Fruit fly (Drosophila melanogaster): ENCODE data around the gene CG32987.

dm6 chr2L:8891140-8891539, 27.5 kb downstream of the CG32987 start, which contains the start of gene CG42713:
- TF ChIP-seq CG8301 (tag; optimal IDR thresholded peaks at IDR 0.05) (no peak), CG12605 (GFP tag; IDR thresholded peaks at IDR 0.05) (no peak), D1 (tag; optimal IDR thresholded peaks at IDR 0.05) (no peak), CG15710 (tag; optimal IDR thresholded peaks at IDR 0.05) (no peak), CG14655 (GFP tag; optimal IDR thresholded peaks at IDR 0.05) (no peak), Ets98B (GFP tag; IDR thresholded peaks at IDR 0.05) (no peak), fd96Ca (GFP tag; IDR thresholded peaks at IDR 0.05) (no peak)
